Fruit fly (Drosophila melanogaster): ENCODE results near the gene CG4950.

DNA sequence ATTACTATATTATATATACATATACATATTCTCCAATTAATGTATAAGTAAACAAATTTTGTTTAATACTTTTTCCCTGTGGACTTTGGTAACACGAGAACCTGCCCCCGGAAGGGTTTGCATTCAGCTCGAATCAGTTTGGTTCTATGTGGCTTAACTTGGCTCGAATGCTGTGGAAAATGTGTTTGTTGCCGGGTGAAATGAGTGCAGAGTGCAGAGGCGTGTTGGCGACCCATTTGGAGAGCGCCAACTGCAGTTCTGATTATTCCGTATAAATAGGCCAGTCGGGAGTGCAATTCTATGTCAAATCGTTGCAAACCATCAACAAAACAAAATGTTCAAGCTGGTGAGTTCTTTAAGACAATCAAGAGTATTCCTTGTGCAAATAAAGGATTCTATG lies 49.8 kb upstream of the CG4950 start, which contains the start of gene Nplp3:
- no peak for TF ChIP-seq CG4496 (GFP tag; IDR thresholded peaks at IDR 0.05)
- no peak for TF ChIP-seq CG32121 (GFP tag; IDR thresholded peaks at IDR 0.05)
- no peak for TF ChIP-seq fd96Ca (GFP tag; IDR thresholded peaks at IDR 0.05)
- TF ChIP-seq CG15710 (tag; optimal IDR thresholded peaks at IDR 0.05), result no peak
- TF ChIP-seq CG12605 (GFP tag; IDR thresholded peaks at IDR 0.05), result no peak
- TF ChIP-seq EcR (GFP tag; optimal IDR thresholded peaks at IDR 0.05), result no peak
